Fruit fly (Drosophila melanogaster): Measurements from ENCODE around the gene alpha4GT1.

alpha4GT1 gene

dm6 chr2L:3003399-3003798, 19.5 kb downstream of the alpha4GT1 start (continued):
- TF ChIP-seq pan (optimal IDR thresholded peaks at IDR 0.05) (no peak), pan (GFP tag; optimal IDR thresholded peaks at IDR 0.05 in 1 of 2, IDR thresholded peaks at IDR 0.05 in 1 of 2) (peak in 1 of 2 experiments; percentile 50), Rfx (GFP tag; IDR thresholded peaks at IDR 0.05) (no peak)

dm6 chr2L:3001953-3002352, 21.0 kb downstream of the alpha4GT1 start:
- TF ChIP-seq CG14710 (tag; optimal IDR thresholded peaks at IDR 0.05) (no peak), BEAF-32 (GFP tag; optimal IDR thresholded peaks at IDR 0.05) (no peak), ken (GFP tag; IDR thresholded peaks at IDR 0.05) (no peak), B-H2 (GFP tag; optimal IDR thresholded peaks at IDR 0.05) (no peak), kay (GFP tag; optimal IDR thresholded peaks at IDR 0.05) (no peak), sens (GFP tag) (peak; percentile 50), Trl (optimal IDR thresholded peaks at IDR 0.05) (no peak), Trl (GFP tag; optimal IDR thresholded peaks at IDR 0.05) (no peak), CG9609 (GFP tag; optimal IDR thresholded peaks at IDR 0.05) (no peak), grau (tag; optimal IDR thresholded peaks at IDR 0.05) (no peak), Doc2 (GFP tag; IDR thresholded peaks at IDR 0.05) (no peak), schlank (tag; optimal IDR thresholded peaks at IDR 0.05) (no peak), crc (GFP tag; optimal IDR thresholded peaks at IDR 0.05) (no peak), Xrp1 (GFP tag; IDR thresholded peaks at IDR 0.05) (peak; percentile 9; the same call in 1 of the 2 replicates), dmrt11E (tag; optimal IDR thresholded peaks at IDR 0.05) (no peak), CG3995 (GFP tag; optimal IDR thresholded peaks at IDR 0.05) (no peak), pzg (GFP tag; optimal IDR thresholded peaks at IDR 0.05) (no peak), Rx (GFP tag; IDR thresholded peaks at IDR 0.05) (no peak), gsb (GFP tag; IDR thresholded peaks at IDR 0.05) (no peak), CG16813 (GFP tag; IDR thresholded peaks at IDR 0.05; ENCODE audit: partially characterized antibody) (no peak), Hsf (GFP tag; optimal IDR thresholded peaks at IDR 0.05) (no peak), p53 (GFP tag; optimal IDR thresholded peaks at IDR 0.05) (no peak), Ets65A (GFP tag) (peak; percentile 49), CG7372 (GFP tag; IDR thresholded peaks at IDR 0.05) (no peak), Sox102F (GFP tag; optimal IDR thresholded peaks at IDR 0.05) (peak; percentile 13), nom (GFP tag; optimal IDR thresholded peaks at IDR 0.05) (no peak), CG9727 (GFP tag; optimal IDR thresholded peaks at IDR 0.05) (no peak), Abd-B (GFP tag; optimal IDR thresholded peaks at IDR 0.05) (no peak), CG11093 (GFP tag; IDR thresholded peaks at IDR 0.05) (no peak), lmd (GFP tag; IDR thresholded peaks at IDR 0.05) (no peak), cg (GFP tag; optimal IDR thresholded peaks at IDR 0.05) (no peak), CG2120 (GFP tag; optimal IDR thresholded peaks at IDR 0.05) (no peak), CG6813 (GFP tag; optimal IDR thresholded peaks at IDR 0.05) (no peak), gem (tag; optimal IDR thresholded peaks at IDR 0.05) (peak; percentile 22), btn (GFP tag; optimal IDR thresholded peaks at IDR 0.05) (no peak)

dm6 chr2L:3000517-3000934, 22.4 kb downstream of the alpha4GT1 start:
- 0 out of 2 replicates have a peak, but pooled peaks have one; percentile 35 for TF ChIP-seq sna (GFP tag; IDR thresholded peaks at IDR 0.05; ENCODE audit: partially characterized antibody)
- TF ChIP-seq vvl (GFP tag; IDR thresholded peaks at IDR 0.05): peak; percentile 66; the same call in 1 of the 2 replicates
- TF ChIP-seq BEAF-32 (GFP tag; optimal IDR thresholded peaks at IDR 0.05): peak; percentile 41
- no peak for TF ChIP-seq salm (tag; optimal IDR thresholded peaks at IDR 0.05)
- TF ChIP-seq sisA (GFP tag; IDR thresholded peaks at IDR 0.05): no peak
- no peak for TF ChIP-seq CG34422 (GFP tag; IDR thresholded peaks at IDR 0.05)
- TF ChIP-seq tll (GFP tag; optimal IDR thresholded peaks at IDR 0.05): peak in 1 of 2 experiments; percentile 93
- no peak for TF ChIP-seq CG3995 (GFP tag; optimal IDR thresholded peaks at IDR 0.05)
- TF ChIP-seq Fer2 (tag; optimal IDR thresholded peaks at IDR 0.05): no peak
- TF ChIP-seq vfl (GFP tag; optimal IDR thresholded peaks at IDR 0.05): no peak
- TF ChIP-seq ash1 (GFP tag; optimal IDR thresholded peaks at IDR 0.05): no peak
- TF ChIP-seq CG2875 (GFP tag; optimal IDR thresholded peaks at IDR 0.05): no peak
- no peak for TF ChIP-seq CG1792 (GFP tag; optimal IDR thresholded peaks at IDR 0.05)
- no peak for TF ChIP-seq sens-2 (GFP tag; IDR thresholded peaks at IDR 0.05)
- no peak for TF ChIP-seq CG2199 (GFP tag; IDR thresholded peaks at IDR 0.05)
- no peak for TF ChIP-seq al (GFP tag; IDR thresholded peaks at IDR 0.05)

Data from whole organism, embryonic.